Fruit fly (Drosophila melanogaster): ENCODE measurements around the gene Lk.

Gene Lk

dm6 chr3L:14544987-14545943, 15.3 kb downstream of the Lk start (continued):
- TF ChIP-seq dmrt11E (tag; optimal IDR thresholded peaks at IDR 0.05) (peak; percentile 35), CG12299 (tag; optimal IDR thresholded peaks at IDR 0.05) (no peak), CG11504 (tag; optimal IDR thresholded peaks at IDR 0.05) (peak; percentile 82), zf30C (GFP tag; optimal IDR thresholded peaks at IDR 0.05) (peak; percentile 63), Doc3 (GFP tag; IDR thresholded peaks at IDR 0.05; ENCODE audit: partially characterized antibody) (no peak), Meics (GFP tag; optimal IDR thresholded peaks at IDR 0.05) (peak; percentile 52), Doc2 (GFP tag; IDR thresholded peaks at IDR 0.05) (no peak), ewg (GFP tag; optimal IDR thresholded peaks at IDR 0.05) (peak; percentile 31), pb (GFP tag; optimal IDR thresholded peaks at IDR 0.05) (no peak), CG10462 (GFP tag; optimal IDR thresholded peaks at IDR 0.05) (peak; percentile 0), fd3F (GFP tag; optimal IDR thresholded peaks at IDR 0.05) (peak; percentile 21), eve (GFP tag; optimal IDR thresholded peaks at IDR 0.05) (peak in 1 of 2 experiments; percentile 69), CG16815 (GFP tag; optimal IDR thresholded peaks at IDR 0.05) (no peak), CG2875 (GFP tag; optimal IDR thresholded peaks at IDR 0.05) (no peak), C15 (GFP tag; IDR thresholded peaks at IDR 0.05) (no peak), Fer1 (GFP tag; optimal IDR thresholded peaks at IDR 0.05) (peak; percentile 8), CG17912 (GFP tag; optimal IDR thresholded peaks at IDR 0.05) (no peak), repo (GFP tag; optimal IDR thresholded peaks at IDR 0.05) (no peak), Deaf1 (tag; optimal IDR thresholded peaks at IDR 0.05) (peak; percentile 29), CG12391 (tag; optimal IDR thresholded peaks at IDR 0.05) (peak; percentile 62), Gsc (GFP tag; IDR thresholded peaks at IDR 0.05) (no peak), ci (GFP tag; IDR thresholded peaks at IDR 0.05) (0 out of 3 replicates have a peak, but pooled peaks have one; percentile 41), CG14050 (GFP tag; IDR thresholded peaks at IDR 0.05) (no peak), oc (tag; optimal IDR thresholded peaks at IDR 0.05) (no peak), amos (GFP tag; IDR thresholded peaks at IDR 0.05; ENCODE audit: partially characterized antibody) (no peak), Bteb2 (GFP tag; optimal IDR thresholded peaks at IDR 0.05) (no peak), CG18764 (GFP tag; optimal IDR thresholded peaks at IDR 0.05) (no peak), Ets97D (GFP tag; optimal IDR thresholded peaks at IDR 0.05) (no peak), tio (GFP tag; optimal IDR thresholded peaks at IDR 0.05) (peak; percentile 29), CG6175 (GFP tag; IDR thresholded peaks at IDR 0.05) (no peak), pros (GFP tag; optimal IDR thresholded peaks at IDR 0.05) (no peak), Dek (tag; optimal IDR thresholded peaks at IDR 0.05) (no peak), h (optimal IDR thresholded peaks at IDR 0.05) (no peak), CG1792 (GFP tag; optimal IDR thresholded peaks at IDR 0.05) (no peak), jigr1 (GFP tag; IDR thresholded peaks at IDR 0.05) (no peak), tap (tag; optimal IDR thresholded peaks at IDR 0.05) (peak; percentile 53), Xbp1 (GFP tag; optimal IDR thresholded peaks at IDR 0.05) (peak; percentile 56), CG12942 (GFP tag; optimal IDR thresholded peaks at IDR 0.05) (no peak), sim (GFP tag; IDR thresholded peaks at IDR 0.05) (no peak), mam (GFP tag; optimal IDR thresholded peaks at IDR 0.05) (no peak), B-H2 (GFP tag; optimal IDR thresholded peaks at IDR 0.05) (no peak), CG3847 (GFP tag; IDR thresholded peaks at IDR 0.05) (no peak), Nf-YA (GFP tag; IDR thresholded peaks at IDR 0.05) (no peak), zfh1 (GFP tag; IDR thresholded peaks at IDR 0.05) (peak; percentile 39; the same call in 1 of the 3 replicates), CG11696 (GFP tag; IDR thresholded peaks at IDR 0.05) (0 out of 2 replicates have a peak, but pooled peaks have one; percentile 28), slou (GFP tag; optimal IDR thresholded peaks at IDR 0.05) (no peak), CG31441 (GFP tag; IDR thresholded peaks at IDR 0.05) (peak; percentile 74; the same call in 1 of the 2 replicates), Rx (GFP tag; IDR thresholded peaks at IDR 0.05) (no peak), pfk (GFP tag; optimal IDR thresholded peaks at IDR 0.05) (no peak), lilli (GFP tag; optimal IDR thresholded peaks at IDR 0.05) (peak; percentile 31)
